Fruit fly (Drosophila melanogaster): ENCODE results near the gene SdicA.

SdicA gene

dm6 chrX:20162586-20162985 is 39.1 kb downstream of the SdicA start (continued):
- 0 out of 2 replicates have a peak, but pooled peaks have one; percentile 12 for TF ChIP-seq Rfx (GFP tag; IDR thresholded peaks at IDR 0.05)
- no peak for TF ChIP-seq aop (GFP tag; IDR thresholded peaks at IDR 0.05)
- no peak for TF ChIP-seq repo (GFP tag; optimal IDR thresholded peaks at IDR 0.05)
- TF ChIP-seq E2f2 (GFP tag; IDR thresholded peaks at IDR 0.05), result peak; percentile 87
- no peak for TF ChIP-seq bowl (GFP tag; IDR thresholded peaks at IDR 0.05)
- TF ChIP-seq CG6254 (GFP tag; optimal IDR thresholded peaks at IDR 0.05), result no peak
- TF ChIP-seq crc (GFP tag; optimal IDR thresholded peaks at IDR 0.05), result no peak
- no peak for TF ChIP-seq odd (GFP tag; optimal IDR thresholded peaks at IDR 0.05)
- TF ChIP-seq Tbp (GFP tag; optimal IDR thresholded peaks at IDR 0.05), result no peak
- TF ChIP-seq ash1 (GFP tag; optimal IDR thresholded peaks at IDR 0.05), result no peak
- no peak for TF ChIP-seq PHDP (tag; optimal IDR thresholded peaks at IDR 0.05)
- TF ChIP-seq CG33213 (GFP tag; optimal IDR thresholded peaks at IDR 0.05), result no peak
- no peak for TF ChIP-seq pb (GFP tag; optimal IDR thresholded peaks at IDR 0.05)
- no peak for TF ChIP-seq CG3163 (GFP tag; optimal IDR thresholded peaks at IDR 0.05)
- TF ChIP-seq MBD-R2 (GFP tag; IDR thresholded peaks at IDR 0.05), result peak; percentile 45; the same call in 1 of the 2 replicates
- TF ChIP-seq tin (GFP tag; optimal IDR thresholded peaks at IDR 0.05), result no peak
- TF ChIP-seq HLH54F (GFP tag; optimal IDR thresholded peaks at IDR 0.05), result no peak
- TF ChIP-seq CG3726 (GFP tag; IDR thresholded peaks at IDR 0.05), result no peak
- TF ChIP-seq z (GFP tag; IDR thresholded peaks at IDR 0.05), result no peak
- TF ChIP-seq shn (GFP tag; optimal IDR thresholded peaks at IDR 0.05), result no peak
- TF ChIP-seq Six4 (GFP tag; optimal IDR thresholded peaks at IDR 0.05), result no peak
- no peak for TF ChIP-seq dysf (GFP tag; IDR thresholded peaks at IDR 0.05)
- TF ChIP-seq Hr3 (GFP tag; optimal IDR thresholded peaks at IDR 0.05), result no peak
- TF ChIP-seq CG12219 (GFP tag; optimal IDR thresholded peaks at IDR 0.05), result no peak
- TF ChIP-seq peb (GFP tag; IDR thresholded peaks at IDR 0.05), result no peak
- TF ChIP-seq oc (tag; optimal IDR thresholded peaks at IDR 0.05), result no peak
- no peak for TF ChIP-seq CG12659 (GFP tag; optimal IDR thresholded peaks at IDR 0.05)
- TF ChIP-seq CG10979 (tag; optimal IDR thresholded peaks at IDR 0.05), result no peak
- peak; percentile 6 for TF ChIP-seq pfk (GFP tag; optimal IDR thresholded peaks at IDR 0.05)
- no peak for TF ChIP-seq CG11093 (GFP tag; IDR thresholded peaks at IDR 0.05)
- 0 out of 3 replicates have a peak, but pooled peaks have one; percentile 18 for TF ChIP-seq Opbp (GFP tag; IDR thresholded peaks at IDR 0.05; ENCODE audit: partially characterized antibody)
- no peak for TF ChIP-seq CG18011 (GFP tag; optimal IDR thresholded peaks at IDR 0.05)
- no peak for TF ChIP-seq bsh (GFP tag; optimal IDR thresholded peaks at IDR 0.05)
- TF ChIP-seq Aef1 (GFP tag; IDR thresholded peaks at IDR 0.05), result no peak
- TF ChIP-seq CG6689 (GFP tag; IDR thresholded peaks at IDR 0.05), result no peak
- TF ChIP-seq vvl (GFP tag; IDR thresholded peaks at IDR 0.05), result no peak
- no peak for TF ChIP-seq Taf1 (GFP tag; IDR thresholded peaks at IDR 0.05)
- no peak for TF ChIP-seq CG12236 (GFP tag; optimal IDR thresholded peaks at IDR 0.05)
- 0 out of 3 replicates have a peak, but pooled peaks have one; percentile 26 for TF ChIP-seq CG6791 (GFP tag; IDR thresholded peaks at IDR 0.05; ENCODE audit: partially characterized antibody)
- no peak for TF ChIP-seq hbn (GFP tag; IDR thresholded peaks at IDR 0.05; ENCODE audit: partially characterized antibody)
- TF ChIP-seq pros (GFP tag; optimal IDR thresholded peaks at IDR 0.05), result no peak
- no peak for TF ChIP-seq MTF-1 (GFP tag; optimal IDR thresholded peaks at IDR 0.05; ENCODE audit: borderline replicate concordance)
- TF ChIP-seq Max (GFP tag; optimal IDR thresholded peaks at IDR 0.05), result no peak
- no peak for TF ChIP-seq sens-2 (GFP tag; IDR thresholded peaks at IDR 0.05)
- TF ChIP-seq cg (GFP tag; optimal IDR thresholded peaks at IDR 0.05), result no peak
- TF ChIP-seq CG13123 (GFP tag; optimal IDR thresholded peaks at IDR 0.05), result no peak
- TF ChIP-seq Neu2 (GFP tag; optimal IDR thresholded peaks at IDR 0.05; ENCODE audit: borderline replicate concordance), result no peak
- no peak for TF ChIP-seq fu2 (GFP tag; optimal IDR thresholded peaks at IDR 0.05)
- TF ChIP-seq gem (tag; optimal IDR thresholded peaks at IDR 0.05), result peak; percentile 27
- TF ChIP-seq jumu (GFP tag; optimal IDR thresholded peaks at IDR 0.05), result no peak
- TF ChIP-seq pnt (GFP tag; optimal IDR thresholded peaks at IDR 0.05), result no peak
- no peak for TF ChIP-seq Sox102F (GFP tag; optimal IDR thresholded peaks at IDR 0.05)

All from whole organism, embryonic.